Worm (Caenorhabditis elegans): ENCODE data around the gene B0457.6.

DNA sequence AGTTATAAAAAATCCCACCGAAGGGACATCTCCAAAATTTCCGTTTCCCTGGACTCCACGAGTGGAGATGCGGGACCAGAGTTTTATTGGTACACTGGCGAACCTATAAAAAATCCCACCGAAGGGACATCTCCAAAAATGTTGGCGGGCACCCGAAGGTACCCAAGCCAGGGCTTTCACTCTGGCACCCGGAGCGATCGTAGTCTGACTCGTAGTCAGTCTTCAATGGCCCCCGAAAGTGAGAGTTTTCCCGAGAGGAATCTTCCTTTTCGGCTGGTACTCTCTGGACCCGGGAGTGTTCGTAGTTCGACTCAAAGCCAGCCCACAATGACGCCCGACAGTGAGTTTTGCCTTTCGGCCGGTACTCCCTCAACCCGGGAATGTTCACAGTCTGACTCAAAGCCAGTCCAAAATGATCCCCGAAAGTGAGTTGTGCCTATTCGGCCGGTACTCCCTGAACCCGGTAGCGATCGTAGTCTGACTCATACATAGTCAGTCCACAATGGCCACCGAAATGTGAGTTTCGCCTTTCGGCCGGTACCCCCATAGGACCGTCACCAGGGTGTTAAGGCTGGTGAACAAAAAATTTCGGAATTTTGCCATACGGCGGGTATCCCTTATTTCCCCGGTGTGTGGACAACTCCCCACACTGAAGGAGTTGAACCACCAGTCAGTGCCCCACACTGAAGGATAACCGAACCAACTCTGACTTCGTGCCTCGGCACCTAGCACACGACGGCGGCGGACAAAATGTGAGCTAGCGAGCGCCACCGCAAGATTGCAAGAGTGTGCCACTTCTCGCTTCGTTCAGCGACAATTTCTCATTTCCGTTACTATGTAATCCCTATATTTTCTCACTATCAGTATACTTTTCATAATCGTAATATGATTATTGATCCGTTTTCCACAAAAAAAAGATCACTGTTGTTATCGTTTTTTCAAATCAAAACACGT is 44.9 kb upstream of the B0457.6 start:
- TF ChIP-seq ama-1 (optimal IDR thresholded peaks at IDR 0.05), result no peak
- TF ChIP-seq B0310.2 (tag; optimal IDR thresholded peaks at IDR 0.05), result no peak
- TF ChIP-seq tbx-11 (GFP tag; IDR thresholded peaks at IDR 0.05), result no peak
- TF ChIP-seq hnd-1 (tag; optimal IDR thresholded peaks at IDR 0.05), result no peak
- no peak for TF ChIP-seq flt-1 (GFP tag; IDR thresholded peaks at IDR 0.05)
- TF ChIP-seq aly-1 (tag; optimal IDR thresholded peaks at IDR 0.05), result no peak
- TF ChIP-seq F13C5.2 (tag; optimal IDR thresholded peaks at IDR 0.05), result no peak
- TF ChIP-seq ets-7 (tag; optimal IDR thresholded peaks at IDR 0.05), result no peak
- no peak for TF ChIP-seq ceh-13 (GFP tag; optimal IDR thresholded peaks at IDR 0.05)
